Fruit fly (Drosophila melanogaster) whole organism, embryonic: ENCODE data around the gene NetB.
A peak's percentile ranks its signal among the peaks of the same experiment; 100 is the strongest.

Source experiments
- Blimp-1 ChIP-seq: fragments of 200-800 bp; sonication (Bioruptor generic); optimal IDR thresholded peaks from 3 replicates; lab custom pipeline; 2018; ENCODE audit warnings: missing biosample characterization, missing genetic modification characterization, mild to moderate bottlenecking, moderate library complexity, missing genetic modification reagents
- CG10654 ChIP-seq: fragments of 200-800 bp; sonication (Bioruptor generic); optimal IDR thresholded peaks from 2 replicates; lab custom pipeline; 2016; ENCODE audit warnings: missing biosample characterization, missing genetic modification characterization
- CG11398 ChIP-seq: fragments of 200-800 bp; sonication (Bioruptor generic); optimal IDR thresholded peaks from 2 replicates; lab custom pipeline; 2016; ENCODE audit warnings: missing biosample characterization, missing genetic modification characterization
- CG1233 ChIP-seq: fragments of 200-800 bp; sonication (Bioruptor generic); optimal IDR thresholded peaks from 4 replicates; lab custom pipeline; 2018; ENCODE audit warnings: missing biosample characterization, mild to moderate bottlenecking, missing genetic modification characterization
- CG12391 ChIP-seq: fragments of 200-800 bp; sonication (Bioruptor generic); optimal IDR thresholded peaks from 3 replicates; lab custom pipeline; 2018; ENCODE audit warnings: missing biosample characterization, mild to moderate bottlenecking, missing genetic modification characterization, moderate library complexity
- CG13287 ChIP-seq: fragments of 200-800 bp; sonication (Bioruptor generic); IDR thresholded peaks from 2 replicates; pipeline ENCODE4 v1.3.6; 2022; ENCODE audit warnings: missing biosample characterization, missing genetic modification characterization; ENCODE audit not compliant: partially characterized antibody
- CG13624 ChIP-seq: fragments of 200-800 bp; sonication (Bioruptor generic); optimal IDR thresholded peaks from 2 replicates; lab custom pipeline; 2016; ENCODE audit warnings: missing biosample characterization, missing genetic modification characterization
- CG14710 ChIP-seq: fragments of 200-800 bp; sonication (Bioruptor generic); optimal IDR thresholded peaks from 3 replicates; lab custom pipeline; 2019; ENCODE audit warnings: missing biosample characterization, mild to moderate bottlenecking, missing genetic modification characterization, moderate library complexity
- CG15479 ChIP-seq: fragments of 200-800 bp; sonication (Bioruptor generic); optimal IDR thresholded peaks from 3 replicates; lab custom pipeline; 2019; ENCODE audit warnings: missing biosample characterization, mild to moderate bottlenecking, missing genetic modification characterization, moderate library complexity
- CG15514 ChIP-seq: fragments of 200-800 bp; sonication (Bioruptor generic); optimal IDR thresholded peaks from 3 replicates; lab custom pipeline; 2017; ENCODE audit warnings: missing biosample characterization, missing genetic modification characterization, mild to moderate bottlenecking, moderate library complexity, missing genetic modification reagents
- CG17359 ChIP-seq: fragments of 200-800 bp; sonication (Bioruptor generic); optimal IDR thresholded peaks from 3 replicates; lab custom pipeline; 2018; ENCODE audit warnings: missing biosample characterization, mild to moderate bottlenecking, missing genetic modification characterization, moderate library complexity
- CG31441 ChIP-seq: fragments of 200-800 bp; sonication (Bioruptor generic); IDR thresholded peaks from 2 replicates; pipeline ENCODE4 v1.3.6; 2022; ENCODE audit warnings: missing biosample characterization, missing genetic modification characterization
- CG32532 ChIP-seq: fragments of 200-800 bp; sonication (Bioruptor generic); IDR thresholded peaks from 2 replicates; pipeline ENCODE4 v1.3.6; 2022; ENCODE audit warnings: missing biosample characterization, missing genetic modification characterization
- CG3726 ChIP-seq: fragments of 200-800 bp; sonication (Bioruptor generic); IDR thresholded peaks from 3 replicates; pipeline ENCODE4, ENCODE4 v1.3.6; 2022; ENCODE audit warnings: missing biosample characterization, missing genetic modification characterization
- CG3847 ChIP-seq: fragments of 200-800 bp; sonication (Bioruptor generic); IDR thresholded peaks from 2 replicates; pipeline ENCODE4 v1.3.6; 2022; ENCODE audit warnings: missing biosample characterization, missing genetic modification characterization
- CG4328 ChIP-seq: fragments of 200-800 bp; sonication (Bioruptor generic); optimal IDR thresholded peaks from 3 replicates; lab custom pipeline; 2017; ENCODE audit warnings: missing biosample characterization, missing genetic modification reagents, missing genetic modification characterization
- CG6791 ChIP-seq: fragments of 200-800 bp; sonication (Bioruptor generic); IDR thresholded peaks from 3 replicates; pipeline ENCODE4 v1.3.6; 2022; ENCODE audit warnings: missing biosample characterization, missing genetic modification characterization; ENCODE audit not compliant: partially characterized antibody
- CG6854 ChIP-seq: fragments of 200-800 bp; sonication (Bioruptor generic); optimal IDR thresholded peaks from 3 replicates; lab custom pipeline; 2017; ENCODE audit warnings: missing biosample characterization, mild to moderate bottlenecking, missing genetic modification characterization
- CG7372 ChIP-seq: fragments of 200-800 bp; sonication (Bioruptor generic); IDR thresholded peaks from 2 replicates; pipeline ENCODE4 v1.3.6; 2022; ENCODE audit warnings: missing biosample characterization, missing genetic modification characterization
- CG8924 ChIP-seq: fragments of 200-800 bp; optimal IDR thresholded peaks from 3 replicates; lab custom pipeline; 2019; ENCODE audit warnings: missing biosample characterization, mild to moderate bottlenecking, missing genetic modification characterization, moderate library complexity
- CG9215 ChIP-seq: fragments of 200-800 bp; sonication (Bioruptor generic); IDR thresholded peaks from 2 replicates; pipeline ENCODE4 v1.3.6; 2022; ENCODE audit warnings: missing biosample characterization, missing genetic modification characterization
- CG9797 ChIP-seq: fragments of 200-800 bp; sonication (Bioruptor generic); optimal IDR thresholded peaks from 3 replicates; lab custom pipeline; 2018; ENCODE audit warnings: missing biosample characterization, mild to moderate bottlenecking, missing genetic modification characterization
- CG9932 ChIP-seq: fragments of 200-800 bp; sonication (Bioruptor generic); IDR thresholded peaks from 2 replicates; pipeline ENCODE4 v1.3.6; 2022; ENCODE audit warnings: missing biosample characterization, missing genetic modification characterization
- Dad ChIP-seq: fragments of 200-800 bp; sonication (Bioruptor generic); optimal IDR thresholded peaks from 3 replicates; lab custom pipeline; 2016; ENCODE audit warnings: missing biosample characterization, missing genetic modification characterization
- Dek ChIP-seq: fragments of 200-800 bp; sonication (Bioruptor generic); optimal IDR thresholded peaks from 3 replicates; lab custom pipeline; 2019; ENCODE audit warnings: missing biosample characterization, mild to moderate bottlenecking, missing genetic modification characterization, moderate library complexity
- Doc3 ChIP-seq: fragments of 200-800 bp; sonication (Bioruptor generic); IDR thresholded peaks from 3 replicates; pipeline ENCODE4 v1.3.6; 2022; ENCODE audit warnings: missing biosample characterization, missing genetic modification characterization; ENCODE audit not compliant: partially characterized antibody
- H15 ChIP-seq: fragments of 200-800 bp; sonication (Bioruptor generic); IDR thresholded peaks from 3 replicates; pipeline ENCODE4 v1.3.6; 2022; ENCODE audit warnings: missing biosample characterization, missing genetic modification characterization
- H2.0 ChIP-seq: fragments of 200-800 bp; sonication (Bioruptor generic); IDR thresholded peaks from 2 replicates; pipeline ENCODE4 v1.3.6; 2022; ENCODE audit warnings: missing biosample characterization, missing genetic modification characterization
- Hr3 ChIP-seq: fragments of 200-800 bp; sonication (Bioruptor generic); optimal IDR thresholded peaks from 3 replicates; lab custom pipeline; 2016; ENCODE audit warnings: missing biosample characterization, missing genetic modification characterization
- Mrtf ChIP-seq: fragments of 200-800 bp; sonication (Bioruptor generic); IDR thresholded peaks from 3 replicates; pipeline ENCODE4 v1.3.6; 2022; ENCODE audit warnings: missing biosample characterization, missing genetic modification characterization
- PHDP ChIP-seq: fragments of 200-800 bp; sonication (Bioruptor generic); optimal IDR thresholded peaks from 3 replicates; lab custom pipeline; 2018; ENCODE audit warnings: missing biosample characterization, mild to moderate bottlenecking, missing genetic modification characterization, moderate library complexity
- Poxn ChIP-seq: fragments of 200-800 bp; sonication (Bioruptor generic); IDR thresholded peaks from 2 replicates; pipeline ENCODE4 v1.3.6; 2022; ENCODE audit warnings: missing biosample characterization, missing genetic modification characterization
- Six4 ChIP-seq: fragments of 200-800 bp; sonication (Bioruptor generic); optimal IDR thresholded peaks from 2 replicates; lab custom pipeline; 2016; ENCODE audit warnings: missing biosample characterization, missing genetic modification characterization
- Sry-β ChIP-seq: fragments of 200-800 bp; sonication (Bioruptor generic); optimal IDR thresholded peaks from 2 replicates; lab custom pipeline; 2018; ENCODE audit warnings: missing biosample characterization, mild to moderate bottlenecking, missing genetic modification characterization, moderate library complexity
- Xbp1 ChIP-seq: fragments of 200-800 bp; sonication (Bioruptor generic); optimal IDR thresholded peaks from 3 replicates; lab custom pipeline; 2016; ENCODE audit warnings: missing biosample characterization, mild to moderate bottlenecking, missing genetic modification characterization
- YL-1 ChIP-seq: fragments of 200-800 bp; sonication (Bioruptor generic); optimal IDR thresholded peaks from 3 replicates; lab custom pipeline; 2017; ENCODE audit warnings: missing biosample characterization, mild to moderate bottlenecking, missing genetic modification characterization
- ac ChIP-seq: fragments of 200-800 bp; sonication (Bioruptor generic); optimal IDR thresholded peaks from 3 replicates; lab custom pipeline; 2017; ENCODE audit warnings: missing biosample characterization, mild to moderate bottlenecking, missing genetic modification characterization
- ase ChIP-seq: fragments of 200-800 bp; sonication (Bioruptor generic); IDR thresholded peaks from 3 replicates; pipeline ENCODE4 v1.3.6; 2022; ENCODE audit warnings: missing biosample characterization, missing genetic modification characterization
- cato ChIP-seq: fragments of 200-800 bp; sonication (Bioruptor generic); optimal IDR thresholded peaks from 2 replicates; lab custom pipeline; 2016; ENCODE audit warnings: missing biosample characterization, missing genetic modification characterization, borderline replicate concordance
- crc ChIP-seq: fragments of 200-800 bp; sonication (Bioruptor generic); optimal IDR thresholded peaks from 2 replicates; lab custom pipeline; 2016; ENCODE audit warnings: missing biosample characterization, missing genetic modification characterization
- ewg ChIP-seq: fragments of 200-800 bp; sonication (Bioruptor generic); optimal IDR thresholded peaks from 3 replicates; lab custom pipeline; 2017; ENCODE audit warnings: mild to moderate bottlenecking, missing biosample characterization, missing genetic modification reagents, missing genetic modification characterization
- gce ChIP-seq: fragments of 200-800 bp; sonication (Bioruptor generic); IDR thresholded peaks from 3 replicates; pipeline ENCODE4 v1.3.6; 2022; ENCODE audit warnings: missing biosample characterization, missing genetic modification characterization
- gcm2 ChIP-seq: fragments of 200-800 bp; sonication (Bioruptor generic); optimal IDR thresholded peaks from 2 replicates; lab custom pipeline; 2016; ENCODE audit warnings: missing biosample characterization, missing genetic modification characterization
- gfzf ChIP-seq: fragments of 200-800 bp; sonication (Bioruptor generic); optimal IDR thresholded peaks from 2 replicates; lab custom pipeline; 2016; ENCODE audit warnings: missing biosample characterization, mild to moderate bottlenecking, missing genetic modification characterization, moderate library complexity
- jing ChIP-seq: fragments of 200-800 bp; sonication (Bioruptor generic); optimal IDR thresholded peaks from 2 replicates; lab custom pipeline; 2018; ENCODE audit warnings: missing biosample characterization, mild to moderate bottlenecking, missing genetic modification characterization
- onecut ChIP-seq: fragments of 200-800 bp; sonication (Bioruptor generic); IDR thresholded peaks from 2 replicates; pipeline ENCODE4 v1.3.6; 2022; ENCODE audit warnings: missing biosample characterization, missing genetic modification characterization
- run ChIP-seq: fragments of 200-800 bp; sonication (Bioruptor generic); optimal IDR thresholded peaks from 3 replicates; lab custom pipeline; 2018; ENCODE audit warnings: missing biosample characterization, mild to moderate bottlenecking, missing genetic modification characterization
- stwl ChIP-seq: fragments of 200-800 bp; sonication (Bioruptor generic); optimal IDR thresholded peaks from 3 replicates; lab custom pipeline; 2018; ENCODE audit warnings: missing biosample characterization, mild to moderate bottlenecking, missing genetic modification characterization, moderate library complexity
- wor ChIP-seq: fragments of 200-800 bp; sonication (Bioruptor generic); IDR thresholded peaks from 2 replicates; pipeline ENCODE4 v1.3.6; 2022; ENCODE audit warnings: missing biosample characterization, missing genetic modification characterization
- yki ChIP-seq: fragments of >200 bp; optimal IDR thresholded peaks from 3 replicates; lab custom pipeline; 2018
- zf30C ChIP-seq: fragments of 200-800 bp; sonication (Bioruptor generic); optimal IDR thresholded peaks from 3 replicates; lab custom pipeline; 2018; ENCODE audit warnings: missing biosample characterization, mild to moderate bottlenecking, missing genetic modification characterization

NetB gene

dm6 chrX:14689108-14689507 is 60.1 kb downstream of the NetB start (continued):
- TF ChIP-seq CG4328, result peak; percentile 38
- no peak for TF ChIP-seq Dad (GFP tag; lab: Kevin White, UChicago)
- TF ChIP-seq CG1233 (GFP tag; lab: Kevin White, UChicago), result peak; percentile 41
- TF ChIP-seq CG13624, result peak; percentile 24
- TF ChIP-seq Dek (tag; lab: Kevin White, UChicago), result peak; percentile 26
- TF ChIP-seq CG17359 (tag; lab: Kevin White, UChicago), result peak; percentile 82
- TF ChIP-seq Hr3 (GFP tag; lab: Kevin White, UChicago), result peak; percentile 56
- TF ChIP-seq Blimp-1 (GFP tag; lab: Kevin White, UChicago), result peak; percentile 75
- TF ChIP-seq CG13287 (GFP tag; lab: Robert Waterston, UW), result no peak
- TF ChIP-seq CG6791, result no peak
- peak; percentile 50; the same call in 1 of the 2 replicates for TF ChIP-seq CG7372
- no peak for TF ChIP-seq gcm2 (GFP tag; lab: Kevin White, UChicago)
- TF ChIP-seq H2.0, result peak; percentile 69
- no peak for TF ChIP-seq ac (GFP tag; lab: Kevin White, UChicago)
- peak; percentile 71 for TF ChIP-seq Mrtf (GFP tag; lab: Robert Waterston, UW)
- TF ChIP-seq CG32532 (GFP tag; lab: Robert Waterston, UW), result peak; percentile 59; the same call in 1 of the 2 replicates
- TF ChIP-seq ewg (GFP tag; lab: Kevin White, UChicago), result peak; percentile 47
- peak; percentile 78 for TF ChIP-seq Xbp1 (GFP tag; lab: Kevin White, UChicago)
- TF ChIP-seq CG14710 (tag; lab: Kevin White, UChicago), result peak; percentile 45
- TF ChIP-seq CG3726 (GFP tag; lab: Robert Waterston, UW), result 0 out of 3 replicates have a peak, but pooled peaks have one; percentile 61
- peak; percentile 66 for TF ChIP-seq jing (GFP tag; lab: Kevin White, UChicago)
- TF ChIP-seq CG10654 (GFP tag; lab: Kevin White, UChicago), result peak; percentile 53
- no peak for TF ChIP-seq zf30C (GFP tag; lab: Kevin White, UChicago)
- peak; percentile 61 for TF ChIP-seq onecut (GFP tag; lab: Robert Waterston, UW)
- no peak for TF ChIP-seq CG15479 (GFP tag; lab: Kevin White, UChicago)
- TF ChIP-seq CG11398 (GFP tag; lab: Kevin White, UChicago), result no peak
- peak; percentile 73 for TF ChIP-seq PHDP
- TF ChIP-seq gfzf (GFP tag; lab: Kevin White, UChicago), result no peak
- peak; percentile 83 for TF ChIP-seq CG31441 (GFP tag; lab: Robert Waterston, UW)
- TF ChIP-seq YL-1 (GFP tag; lab: Kevin White, UChicago), result no peak
- TF ChIP-seq crc (GFP tag; lab: Kevin White, UChicago), result peak; percentile 17
- peak; percentile 75; the same call in 2 of the 3 replicates for TF ChIP-seq gce (GFP tag; lab: Robert Waterston, UW)
- TF ChIP-seq Poxn (GFP tag; lab: Robert Waterston, UW), result no peak
- no peak for TF ChIP-seq stwl
- TF ChIP-seq run, result peak; percentile 21
- TF ChIP-seq Six4, result peak; percentile 58
- TF ChIP-seq CG9797 (GFP tag; lab: Kevin White, UChicago), result no peak
- peak; percentile 26; the same call in 1 of the 2 replicates for TF ChIP-seq CG9215 (GFP tag; lab: Robert Waterston, UW)
- TF ChIP-seq ase (GFP tag; lab: Robert Waterston, UW), result peak; percentile 70; the same call in 1 of the 3 replicates
- TF ChIP-seq CG9932 (GFP tag; lab: Robert Waterston, UW), result no peak
- TF ChIP-seq CG6854 (GFP tag; lab: Kevin White, UChicago), result peak; percentile 4
- peak; percentile 76; the same call in 2 of the 3 replicates for TF ChIP-seq H15
- TF ChIP-seq Doc3 (GFP tag; lab: Robert Waterston, UW), result no peak
- TF ChIP-seq cato (GFP tag; lab: Kevin White, UChicago), result no peak
- TF ChIP-seq CG8924 (tag; lab: Kevin White, UChicago), result peak; percentile 72
- TF ChIP-seq CG12391 (tag; lab: Kevin White, UChicago), result peak; percentile 72
- TF ChIP-seq CG3847, result 0 out of 2 replicates have a peak, but pooled peaks have one; percentile 56
- TF ChIP-seq CG15514 (GFP tag; lab: Kevin White, UChicago), result peak; percentile 11
- peak; percentile 52; the same call in 1 of the 2 replicates for TF ChIP-seq wor
- no peak for TF ChIP-seq Sry-β (GFP tag; lab: Kevin White, UChicago)
- TF ChIP-seq yki (lab: Kevin White, UChicago), result no peak
